Worm (Caenorhabditis elegans): Measurements from ENCODE around the gene fbxa-30.
A peak's percentile ranks its signal among the peaks of the same experiment; 100 is the strongest.

fbxa-30 gene

ce11 chrIII:1275513-1275912 lies at the start of gene fbxa-30:
TSS of gene fbxa-30 (minus strand) at chrIII:1275613.
- TF ChIP-seq ztf-28 (GFP tag; IDR thresholded peaks at IDR 0.05) (no peak), mel-28 (tag; optimal IDR thresholded peaks at IDR 0.05; ENCODE audit: borderline replicate concordance) (no peak), ets-4 (GFP tag; optimal IDR thresholded peaks at IDR 0.05) (no peak), F10E7.11 (tag; optimal IDR thresholded peaks at IDR 0.05) (no peak), F22D6.2 (tag; optimal IDR thresholded peaks at IDR 0.05) (no peak), cebp-1 (GFP tag; IDR thresholded peaks at IDR 0.05) (no peak), cebp-1 (tag; optimal IDR thresholded peaks at IDR 0.05) (peak; percentile 57), mcd-1 (GFP tag; IDR thresholded peaks at IDR 0.05) (no peak), snpc-4 (GFP tag; optimal IDR thresholded peaks at IDR 0.05) (no peak), snpc-4 (tag; optimal IDR thresholded peaks at IDR 0.05) (no peak), egrh-3 (GFP tag; IDR thresholded peaks at IDR 0.05) (no peak), nhr-80 (tag; optimal IDR thresholded peaks at IDR 0.05) (peak; percentile 5)

- TF ChIP-seq sea-2 (GFP tag; IDR thresholded peaks at IDR 0.05) = no peak
- TF ChIP-seq tbp1 (GFP tag; optimal IDR thresholded peaks at IDR 0.05) = no peak
- TF ChIP-seq B0261.1 (tag; optimal IDR thresholded peaks at IDR 0.05) = no peak
- no peak for TF ChIP-seq atf-7 (tag; optimal IDR thresholded peaks at IDR 0.05)
- TF ChIP-seq F39B2.1 (GFP tag; IDR thresholded peaks at IDR 0.05) = no peak
- no peak for TF ChIP-seq Y56A3A.18 (GFP tag; IDR thresholded peaks at IDR 0.05)
- TF ChIP-seq hrde-1 (tag; optimal IDR thresholded peaks at IDR 0.05; ENCODE audit: borderline replicate concordance) = no peak
- TF ChIP-seq Y79H2A.3 (GFP tag; conservative IDR thresholded peaks at IDR 0.05) = no peak
- TF ChIP-seq mel-28 (tag; optimal IDR thresholded peaks at IDR 0.05; ENCODE audit: borderline replicate concordance) = no peak
- TF ChIP-seq lsy-27 (tag; optimal IDR thresholded peaks at IDR 0.05; ENCODE audit: borderline replicate concordance, insufficient read depth) = no peak
- no peak for TF ChIP-seq F55B11.4 (tag; optimal IDR thresholded peaks at IDR 0.05; ENCODE audit: borderline replicate concordance, insufficient read depth)
- TF ChIP-seq lag-1 (GFP tag; IDR thresholded peaks at IDR 0.05) = no peak
- no peak for TF ChIP-seq C06A6.2 (GFP tag; conservative IDR thresholded peaks at IDR 0.05)
- no peak for TF ChIP-seq nhr-80 (tag; optimal IDR thresholded peaks at IDR 0.05)
- TF ChIP-seq T07F8.4 (tag; optimal IDR thresholded peaks at IDR 0.05) = no peak
- no peak for TF ChIP-seq lir-1 (GFP tag; conservative IDR thresholded peaks at IDR 0.05)
- TF ChIP-seq ztf-3 (GFP tag; optimal IDR thresholded peaks at IDR 0.05) = no peak
- TF ChIP-seq ceh-40 (GFP tag; IDR thresholded peaks at IDR 0.05) = no peak
- no peak for TF ChIP-seq ztf-18 (tag; optimal IDR thresholded peaks at IDR 0.05)
- no peak for TF ChIP-seq dpff-1 (tag; optimal IDR thresholded peaks at IDR 0.05)
Observed at ce11 chrIII:1324513-1324912, 49.1 kb upstream of the fbxa-30 start, which contains the start of gene fbxa-14. TSS of gene fbxa-14 (minus strand) at chrIII:1324613.

- TF ChIP-seq nhr-80 (tag; optimal IDR thresholded peaks at IDR 0.05) = peak; percentile 72
- no peak for TF ChIP-seq nhr-179 (tag; optimal IDR thresholded peaks at IDR 0.05)
- TF ChIP-seq unc-130 (GFP tag; optimal IDR thresholded peaks at IDR 0.05) = no peak
- no peak for TF ChIP-seq madf-3 (GFP tag; IDR thresholded peaks at IDR 0.05)
- TF ChIP-seq cebp-1 (GFP tag; IDR thresholded peaks at IDR 0.05) = peak; percentile 21; the same call in 1 of the 2 replicates
- TF ChIP-seq cebp-1 (tag; optimal IDR thresholded peaks at IDR 0.05) = peak; percentile 32
- TF ChIP-seq gei-17 (GFP tag; optimal IDR thresholded peaks at IDR 0.05) = no peak
- peak; percentile 17 for TF ChIP-seq ets-4 (GFP tag; optimal IDR thresholded peaks at IDR 0.05)
- no peak for TF ChIP-seq ccch-3 (GFP tag; optimal IDR thresholded peaks at IDR 0.05)
- TF ChIP-seq mcd-1 (GFP tag; IDR thresholded peaks at IDR 0.05) = no peak
- TF ChIP-seq atf-7 (tag; optimal IDR thresholded peaks at IDR 0.05) = peak; percentile 35
- TF ChIP-seq hlh-12 (tag; optimal IDR thresholded peaks at IDR 0.05) = no peak
Observed at ce11 chrIII:1323555-1323954, 48.1 kb upstream of the fbxa-30 start.
